Fruit fly (Drosophila melanogaster): ENCODE measurements around the gene raskol.

Gene raskol

DNA sequence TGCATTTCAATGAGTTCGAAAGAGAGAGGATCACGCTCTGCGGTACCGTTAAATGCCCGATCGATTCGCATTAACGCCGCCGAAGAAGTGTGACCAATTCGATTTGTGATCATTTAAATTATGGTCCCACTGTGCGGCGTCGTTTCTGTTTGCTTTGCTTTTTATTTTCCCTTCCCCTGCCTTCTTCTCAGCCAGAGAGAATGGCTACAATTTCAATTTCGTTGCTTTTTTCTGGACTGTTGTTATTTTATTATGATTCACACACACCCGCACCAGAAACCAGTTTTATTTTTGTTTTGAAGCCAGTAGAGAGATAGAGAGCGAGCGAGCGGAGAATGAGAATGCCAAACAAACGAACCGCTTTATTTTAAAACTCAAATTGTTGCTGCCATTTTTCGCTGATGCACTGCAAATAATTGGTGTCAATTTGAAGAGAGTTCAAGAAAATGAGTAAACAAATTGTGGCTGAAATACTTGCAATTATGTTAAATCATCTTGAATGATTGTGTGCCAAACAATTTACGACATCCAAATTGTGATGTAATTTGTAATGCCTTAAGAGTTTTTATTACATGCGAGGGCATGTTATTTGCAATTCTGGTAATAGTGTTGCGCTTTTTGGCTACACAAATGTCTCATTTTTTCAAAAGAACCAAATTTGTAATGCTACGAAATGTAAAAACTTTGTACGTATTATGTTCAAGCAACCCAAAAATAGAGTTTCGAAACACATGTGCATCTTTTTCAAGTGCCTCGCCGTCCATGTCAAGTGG is 32.8 kb downstream of the raskol start (continued):
- no peak for TF ChIP-seq CG42726 (GFP tag; IDR thresholded peaks at IDR 0.05; ENCODE audit: partially characterized antibody)
- TF ChIP-seq odd (GFP tag; optimal IDR thresholded peaks at IDR 0.05) = no peak
- TF ChIP-seq B-H1 (GFP tag; IDR thresholded peaks at IDR 0.05) = no peak
- peak; percentile 1 for TF ChIP-seq CTCF (GFP tag; optimal IDR thresholded peaks at IDR 0.05)
- TF ChIP-seq Dll (GFP tag; IDR thresholded peaks at IDR 0.05; ENCODE audit: partially characterized antibody) = 0 out of 4 replicates have a peak, but pooled peaks have one; percentile 56
- peak; percentile 39; the same call in 1 of the 3 replicates for TF ChIP-seq CG11695 (GFP tag; IDR thresholded peaks at IDR 0.05)
- no peak for TF ChIP-seq prd (optimal IDR thresholded peaks at IDR 0.05)
- no peak; the same call in 2 of the 3 replicates for TF ChIP-seq prd (GFP tag; IDR thresholded peaks at IDR 0.05)
- TF ChIP-seq Ravus (GFP tag; IDR thresholded peaks at IDR 0.05) = no peak
- TF ChIP-seq Trl (optimal IDR thresholded peaks at IDR 0.05) = peak; percentile 23 to 56
- no peak for TF ChIP-seq Trl (GFP tag; optimal IDR thresholded peaks at IDR 0.05)
- no peak for TF ChIP-seq CG34376 (GFP tag; optimal IDR thresholded peaks at IDR 0.05)
- peak; percentile 1 for TF ChIP-seq CG18619 (GFP tag; optimal IDR thresholded peaks at IDR 0.05)
- no peak for TF ChIP-seq CG18011 (GFP tag; optimal IDR thresholded peaks at IDR 0.05)
- TF ChIP-seq unc-4 (GFP tag; IDR thresholded peaks at IDR 0.05; ENCODE audit: partially characterized antibody) = peak; percentile 35; the same call in 1 of the 2 replicates
- TF ChIP-seq CG17802 (tag; optimal IDR thresholded peaks at IDR 0.05) = peak; percentile 19
- no peak for TF ChIP-seq CG3726 (GFP tag; IDR thresholded peaks at IDR 0.05)
- peak; percentile 17 for TF ChIP-seq caup (GFP tag; optimal IDR thresholded peaks at IDR 0.05; ENCODE audit: severe bottlenecking)
- TF ChIP-seq slbo (GFP tag; IDR thresholded peaks at IDR 0.05) = peak; percentile 29; the same call in 1 of the 2 replicates
- TF ChIP-seq D (optimal IDR thresholded peaks at IDR 0.05) = no peak
- peak; percentile 35 for TF ChIP-seq D (GFP tag; optimal IDR thresholded peaks at IDR 0.05)
- no peak for TF ChIP-seq Mad (GFP tag; optimal IDR thresholded peaks at IDR 0.05)
- TF ChIP-seq CG12071 (GFP tag; optimal IDR thresholded peaks at IDR 0.05) = peak; percentile 18
- 0 out of 3 replicates have a peak, but pooled peaks have one; percentile 15 for TF ChIP-seq knrl (GFP tag; IDR thresholded peaks at IDR 0.05; ENCODE audit: partially characterized antibody)
- peak; percentile 27 for TF ChIP-seq Atf-2 (GFP tag; optimal IDR thresholded peaks at IDR 0.05)
- peak; percentile 22 for TF ChIP-seq run (tag; optimal IDR thresholded peaks at IDR 0.05)
- peak; percentile 72 for TF ChIP-seq twi (tag; optimal IDR thresholded peaks at IDR 0.05)
- TF ChIP-seq C15 (GFP tag; IDR thresholded peaks at IDR 0.05) = no peak
- no peak for TF ChIP-seq schlank (tag; optimal IDR thresholded peaks at IDR 0.05)
- TF ChIP-seq CG16813 (GFP tag; IDR thresholded peaks at IDR 0.05; ENCODE audit: partially characterized antibody) = peak; percentile 15; the same call in 1 of the 3 replicates
- TF ChIP-seq CG4424 (GFP tag; optimal IDR thresholded peaks at IDR 0.05) = peak; percentile 43
- TF ChIP-seq zf30C (GFP tag; optimal IDR thresholded peaks at IDR 0.05) = peak; percentile 62
- TF ChIP-seq btn (GFP tag; optimal IDR thresholded peaks at IDR 0.05) = peak; percentile 7
- 0 out of 2 replicates have a peak, but pooled peaks have one; percentile 31 for TF ChIP-seq HLH3B (GFP tag; IDR thresholded peaks at IDR 0.05)
- TF ChIP-seq CrebB (tag; optimal IDR thresholded peaks at IDR 0.05) = no peak
- peak; percentile 21 for TF ChIP-seq BtbVII (GFP tag; optimal IDR thresholded peaks at IDR 0.05)
- no peak for TF ChIP-seq CG7372 (GFP tag; IDR thresholded peaks at IDR 0.05)
- TF ChIP-seq dimm (GFP tag; IDR thresholded peaks at IDR 0.05) = no peak
- TF ChIP-seq en (GFP tag; optimal IDR thresholded peaks at IDR 0.05) = peak; percentile 18
- TF ChIP-seq CG2120 (GFP tag; optimal IDR thresholded peaks at IDR 0.05) = peak; percentile 40
- TF ChIP-seq CG11560 (tag; IDR thresholded peaks at IDR 0.05) = no peak
- TF ChIP-seq klu (GFP tag; IDR thresholded peaks at IDR 0.05) = no peak
- TF ChIP-seq z (GFP tag; IDR thresholded peaks at IDR 0.05) = no peak
- TF ChIP-seq Hr51 (GFP tag; optimal IDR thresholded peaks at IDR 0.05) = peak in 1 of 2 experiments; percentile 61
- peak; percentile 15; the same call in 1 of the 2 replicates for TF ChIP-seq sisA (GFP tag; IDR thresholded peaks at IDR 0.05)
- peak; percentile 35 for TF ChIP-seq tap (tag; optimal IDR thresholded peaks at IDR 0.05)
- TF ChIP-seq dpn (GFP tag; optimal IDR thresholded peaks at IDR 0.05) = peak; percentile 30
- no peak for TF ChIP-seq psq (GFP tag; optimal IDR thresholded peaks at IDR 0.05)
- TF ChIP-seq Stat92E (GFP tag; optimal IDR thresholded peaks at IDR 0.05) = no peak
- TF ChIP-seq Lpt (GFP tag; optimal IDR thresholded peaks at IDR 0.05) = no peak
